Fruit fly (Drosophila melanogaster) whole organism, embryonic: ENCODE data around the gene RIOK2.

ENCODE experiments used
- CG1024 ChIP-seq: fragments of 200-800 bp; sonication (Bioruptor generic); IDR thresholded peaks from 2 replicates; pipeline ENCODE4 v1.3.6; 2022; ENCODE audit warnings: missing biosample characterization, missing genetic modification characterization
- CG11398 ChIP-seq: fragments of 200-800 bp; sonication (Bioruptor generic); optimal IDR thresholded peaks from 2 replicates; lab custom pipeline; 2016; ENCODE audit warnings: missing biosample characterization, missing genetic modification characterization
- CG13296 ChIP-seq: fragments of 200-800 bp; sonication (Bioruptor generic); optimal IDR thresholded peaks from 3 replicates; lab custom pipeline; 2018; ENCODE audit warnings: missing biosample characterization, mild to moderate bottlenecking, missing genetic modification characterization
- CG7987 ChIP-seq: fragments of 200-800 bp; sonication (Bioruptor generic); optimal IDR thresholded peaks from 2 replicates; lab custom pipeline; 2018; ENCODE audit warnings: missing biosample characterization, mild to moderate bottlenecking, missing genetic modification characterization, moderate library complexity
- Dfd ChIP-seq, 2 experiments: fragments of >200 bp; optimal IDR thresholded peaks; 2 replicates each; lab custom pipeline; 2017; ENCODE audit warnings: missing biosample characterization in 2 of 2, missing genetic modification characterization in 2 of 2
- Lim3 ChIP-seq: fragments of 200-800 bp; sonication (Bioruptor generic); IDR thresholded peaks from 2 replicates; pipeline ENCODE4 v1.3.6; 2022; ENCODE audit warnings: missing biosample characterization, missing genetic modification characterization
- abd-A ChIP-seq: fragments of 200-800 bp; sonication (Bioruptor generic); optimal IDR thresholded peaks from 3 replicates; lab custom pipeline; 2019; ENCODE audit warnings: missing biosample characterization, mild to moderate bottlenecking, missing genetic modification characterization, moderate library complexity
- dati ChIP-seq: fragments of 200-800 bp; sonication (Bioruptor generic); IDR thresholded peaks from 2 replicates; pipeline ENCODE4 v1.3.6; 2022; ENCODE audit warnings: missing biosample characterization, missing genetic modification characterization
- hth ChIP-seq: fragments of >200 bp; optimal IDR thresholded peaks from 2 replicates; lab custom pipeline; 2017; ENCODE audit warnings: inconsistent platforms
- pan ChIP-seq, 4 experiments: fragments of >200 bp in 3 of 4; fragments of 200-800 bp in 1 of 4; sonication (Bioruptor generic) in 1 of 4; optimal IDR thresholded peaks in 3 of 4; IDR thresholded peaks in 1 of 4; 2 replicates each; pipeline versions ENCODE4 v1.3.6 to Lab custom; 2017 to 2022; ENCODE audit warnings: missing biosample characterization in 2 of 4, missing genetic modification characterization in 2 of 4, mixed read lengths in 1 of 4
- tin ChIP-seq: fragments of 200-800 bp; sonication (Bioruptor generic); optimal IDR thresholded peaks from 3 replicates; lab custom pipeline; 2016; ENCODE audit warnings: missing biosample characterization, missing genetic modification characterization
- tll ChIP-seq, 2 experiments: fragments of 200-800 bp in 1 of 2; fragments of >200 bp in 1 of 2; sonication (Bioruptor generic) in 1 of 2; optimal IDR thresholded peaks; 2 replicates each; lab custom pipeline; 2017 to 2019; ENCODE audit warnings: missing biosample characterization in 2 of 2, missing genetic modification characterization in 2 of 2, mild to moderate bottlenecking in 1 of 2, moderate library complexity in 1 of 2
- vvl ChIP-seq: fragments of 200-800 bp; sonication (Bioruptor generic); IDR thresholded peaks from 2 replicates; pipeline ENCODE4 v1.3.6; 2022; ENCODE audit warnings: missing biosample characterization, missing genetic modification characterization

DNA sequence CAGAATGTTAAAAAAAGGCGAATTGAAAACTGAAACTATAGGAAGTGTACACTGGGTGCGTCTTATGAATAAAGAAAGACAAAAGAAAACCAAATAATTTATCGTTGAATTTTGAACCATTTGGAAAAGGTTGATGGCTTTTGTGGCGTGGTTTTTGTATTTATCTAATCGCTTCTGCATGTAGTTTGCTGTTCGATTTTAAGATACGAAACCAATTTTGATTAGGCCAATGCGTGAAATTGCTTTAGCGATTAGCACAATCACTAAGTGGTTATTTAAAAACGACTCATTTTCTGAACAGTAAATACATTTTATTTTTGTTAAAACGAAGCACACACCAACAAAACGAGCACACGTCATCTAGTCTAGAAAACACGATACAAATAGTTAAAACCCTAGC, 5.0 kb upstream of the RIOK2 start:
- TF ChIP-seq tin (GFP tag; lab: Kevin White, UChicago) (no peak), CG11398 (GFP tag; lab: Kevin White, UChicago) (no peak), Lim3 (no peak), vvl (GFP tag; lab: Robert Waterston, UW) (no peak), pan (optimal IDR thresholded peaks at IDR 0.05; lab: Kevin White, UChicago) (no peak), pan (GFP tag; optimal IDR thresholded peaks at IDR 0.05 in 1 of 2, IDR thresholded peaks at IDR 0.05 in 1 of 2) (no peak), Dfd (GFP tag; optimal IDR thresholded peaks at IDR 0.05; lab: Kevin White, UChicago) (no peak), CG13296 (GFP tag; lab: Kevin White, UChicago) (no peak), CG1024 (GFP tag; lab: Robert Waterston, UW) (no peak), CG7987 (GFP tag; lab: Kevin White, UChicago) (no peak), abd-A (tag; lab: Kevin White, UChicago) (no peak), tll (GFP tag; optimal IDR thresholded peaks at IDR 0.05; lab: Kevin White, UChicago) (no peak), dati (GFP tag; lab: Robert Waterston, UW) (no peak), hth (lab: Kevin White, UChicago) (no peak)
